Fruit fly (Drosophila melanogaster) whole organism, adult: ENCODE measurements around the gene His2Av.

Source experiments
- CG11617 ChIP-seq: fragments of 200-800 bp; sonication (Bioruptor generic); optimal IDR thresholded peaks from 2 replicates; lab custom pipeline; 2017; ENCODE audit warnings: mild to moderate bottlenecking, missing biosample characterization, missing genetic modification reagents, missing genetic modification characterization
- CG12768 ChIP-seq: fragments of 200-800 bp; sonication (Bioruptor generic); optimal IDR thresholded peaks from 2 replicates; lab custom pipeline; 2017; ENCODE audit warnings: missing biosample characterization, missing genetic modification characterization, mild to moderate bottlenecking, moderate library complexity, missing genetic modification reagents
- CG14711 ChIP-seq: fragments of 200-800 bp; sonication (Bioruptor generic); optimal IDR thresholded peaks from 2 replicates; lab custom pipeline; 2018; ENCODE audit warnings: missing biosample characterization, mild to moderate bottlenecking, missing genetic modification characterization, moderate library complexity
- CG33017 ChIP-seq: fragments of 200-800 bp; sonication (Bioruptor generic); optimal IDR thresholded peaks from 2 replicates; lab custom pipeline; 2018; ENCODE audit warnings: missing biosample characterization, mild to moderate bottlenecking, missing genetic modification characterization, moderate library complexity
- CG5204 ChIP-seq: fragments of 200-800 bp; sonication (Bioruptor generic); optimal IDR thresholded peaks from 2 replicates; lab custom pipeline; 2016; ENCODE audit warnings: missing biosample characterization, missing genetic modification characterization
- Mnt ChIP-seq: fragments of 200-800 bp; sonication (Bioruptor generic); optimal IDR thresholded peaks from 2 replicates; lab custom pipeline; 2016; ENCODE audit warnings: missing biosample characterization, mild to moderate bottlenecking, missing genetic modification characterization
- cic ChIP-seq: fragments of 200-800 bp; sonication (Bioruptor generic); optimal IDR thresholded peaks from 2 replicates; lab custom pipeline; 2017; ENCODE audit warnings: missing biosample characterization, mild to moderate bottlenecking, missing genetic modification characterization, moderate library complexity
- kay ChIP-seq: fragments of 200-800 bp; sonication (Bioruptor generic); peaks from one replicate; lab custom pipeline; 2016; ENCODE audit warnings: missing biosample characterization, missing genetic modification characterization, borderline replicate concordance
- pad ChIP-seq: fragments of 200-800 bp; sonication (Bioruptor generic); optimal IDR thresholded peaks from 3 replicates; lab custom pipeline; 2017; ENCODE audit warnings: missing biosample characterization, missing genetic modification characterization, mild to moderate bottlenecking, moderate library complexity, missing genetic modification reagents

DNA sequence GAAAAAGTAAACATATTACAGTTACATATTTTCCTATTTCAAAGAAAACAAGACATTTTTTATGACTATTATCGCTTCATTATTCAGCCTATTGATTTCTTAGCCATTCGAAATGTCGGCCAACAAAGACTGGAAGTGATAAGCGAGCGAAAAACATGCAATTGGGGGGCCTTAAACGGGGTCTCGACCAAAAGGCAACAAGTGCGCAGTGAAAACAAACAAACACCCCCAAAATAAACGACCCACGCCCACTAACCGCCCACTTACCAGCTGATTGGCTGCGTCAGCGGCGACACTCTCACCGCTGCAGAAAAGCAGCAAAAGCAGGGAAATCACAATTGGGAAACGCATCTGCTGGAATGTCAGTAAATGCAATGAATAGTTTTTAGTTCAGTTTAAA lies 4.5 kb upstream of the His2Av start:
- TF ChIP-seq CG5204: no peak
- TF ChIP-seq kay (GFP tag; lab: Kevin White, UChicago): no peak
- TF ChIP-seq CG11617 (GFP tag; lab: Kevin White, UChicago): no peak
- no peak for TF ChIP-seq pad (GFP tag; lab: Kevin White, UChicago)
- no peak for TF ChIP-seq CG33017 (tag; lab: Kevin White, UChicago)
- no peak for TF ChIP-seq CG12768 (GFP tag; lab: Kevin White, UChicago)
- no peak for TF ChIP-seq CG14711 (tag; lab: Kevin White, UChicago)
- TF ChIP-seq cic: no peak
- no peak for TF ChIP-seq Mnt (GFP tag; lab: Kevin White, UChicago)
